Worm (Caenorhabditis elegans): ENCODE measurements around the gene rig-4.

ce11 chrIV:8044574-8044973 is 40.7 kb upstream of the rig-4 start, which contains the start of gene nhr-258:
- no peak for TF ChIP-seq elt-1 (tag; optimal IDR thresholded peaks at IDR 0.05; ENCODE audit: borderline replicate concordance, insufficient read depth)
- TF ChIP-seq lin-32 (GFP tag; optimal IDR thresholded peaks at IDR 0.05), result no peak
- TF ChIP-seq tbx-8 (GFP tag; optimal IDR thresholded peaks at IDR 0.05), result no peak
- no peak for TF ChIP-seq nhr-237 (tag; optimal IDR thresholded peaks at IDR 0.05)
- no peak for TF ChIP-seq mab-5 (tag; optimal IDR thresholded peaks at IDR 0.05)
- TF ChIP-seq pha-4 (tag; optimal IDR thresholded peaks at IDR 0.05), result no peak

All from whole organism, mixed stage, embryonic.